Fruit fly (Drosophila melanogaster) whole organism, wandering third instar larva: ENCODE data around the gene CG17929.

Experiments
- Abd-B ChIP-seq: fragments of >200 bp; optimal IDR thresholded peaks from 2 replicates; lab custom pipeline; 2017; ENCODE audit warnings: missing biosample characterization, missing genetic modification characterization
- Dif ChIP-seq: fragments of 200-275, 200-300 bp; sonication (Bioruptor generic); optimal IDR thresholded peaks from 2 replicates; lab custom pipeline; 2018; ENCODE audit warnings: missing biosample characterization, missing genetic modification characterization; ENCODE audit not compliant: partially characterized antibody
- GATAd ChIP-seq: sonication (Bioruptor generic); optimal IDR thresholded peaks from 2 replicates; lab custom pipeline; 2016; ENCODE audit warnings: missing biosample characterization, missing genetic modification characterization
- HLH106 ChIP-seq: fragments of 200-800 bp; optimal IDR thresholded peaks from 3 replicates; lab custom pipeline; 2019; ENCODE audit warnings: missing biosample characterization, mild to moderate bottlenecking, missing genetic modification characterization, moderate library complexity
- Hnf4 ChIP-seq: fragments of 200-800 bp; sonication (Bioruptor generic); optimal IDR thresholded peaks from 2 replicates; lab custom pipeline; 2016; ENCODE audit warnings: missing biosample characterization, mild to moderate bottlenecking, missing genetic modification characterization
- Myc ChIP-seq: fragments of >200 bp; optimal IDR thresholded peaks from 2 replicates; lab custom pipeline; 2017
- OdsH ChIP-seq: fragments of 200-800 bp; sonication (Bioruptor generic); optimal IDR thresholded peaks from 2 replicates; lab custom pipeline; 2016; ENCODE audit warnings: missing biosample characterization, mild to moderate bottlenecking, missing genetic modification characterization
- Sp1 ChIP-seq: fragments of 200-800 bp; sonication (Bioruptor generic); optimal IDR thresholded peaks from 3 replicates; lab custom pipeline; 2019; ENCODE audit warnings: missing biosample characterization, mild to moderate bottlenecking, missing genetic modification characterization, moderate library complexity
- br ChIP-seq: fragments of 200-800 bp; sonication (Bioruptor generic); optimal IDR thresholded peaks from 2 replicates; lab custom pipeline; 2016; ENCODE audit warnings: missing biosample characterization, missing genetic modification characterization
- h ChIP-seq: fragments of 200-800 bp; sonication (Bioruptor generic); optimal IDR thresholded peaks from 3 replicates; lab custom pipeline; 2016; ENCODE audit warnings: missing biosample characterization, mild to moderate bottlenecking, missing genetic modification characterization
- pan ChIP-seq: fragments of >200 bp; optimal IDR thresholded peaks from 2 replicates; lab custom pipeline; 2017
- rgr ChIP-seq: fragments of 200-800 bp; sonication (Bioruptor generic); optimal IDR thresholded peaks from 3 replicates; lab custom pipeline; 2016; ENCODE audit warnings: missing biosample characterization, mild to moderate bottlenecking, missing genetic modification characterization
- usp ChIP-seq: fragments of >200 bp; optimal IDR thresholded peaks from 2 replicates; lab custom pipeline; 2017; ENCODE audit warnings: missing biosample characterization, missing genetic modification characterization
- woc ChIP-seq: sonication (Bioruptor generic); optimal IDR thresholded peaks from 2 replicates; lab custom pipeline; 2016; ENCODE audit warnings: missing biosample characterization, mild to moderate bottlenecking, missing genetic modification characterization

- no peak for TF ChIP-seq Hnf4 (GFP tag; lab: Kevin White, UChicago)
- TF ChIP-seq h (GFP tag; lab: Kevin White, UChicago): no peak
- TF ChIP-seq Myc (lab: Kevin White, UChicago): no peak
- no peak for TF ChIP-seq usp
- TF ChIP-seq woc: no peak
- TF ChIP-seq Sp1 (GFP tag; lab: Kevin White, UChicago): no peak
- TF ChIP-seq HLH106 (tag; lab: Kevin White, UChicago): no peak
- no peak for TF ChIP-seq Abd-B (GFP tag; lab: Kevin White, UChicago)
- TF ChIP-seq OdsH (GFP tag; lab: Kevin White, UChicago): no peak
- TF ChIP-seq Dif: no peak
- no peak for TF ChIP-seq GATAd (GFP tag; lab: Kevin White, UChicago)
- no peak for TF ChIP-seq rgr (GFP tag; lab: Kevin White, UChicago)
- TF ChIP-seq br (GFP tag; lab: Kevin White, UChicago): no peak
- no peak for TF ChIP-seq pan (lab: Kevin White, UChicago)
These were observed 15.3 kb downstream of the CG17929 start for dm6 chr3R:16340610-16341009.
